Fruit fly (Drosophila melanogaster) whole organism, adult: ENCODE measurements around the gene Tmhs.

ENCODE experiments used
- CG33017 ChIP-seq: fragments of 200-800 bp; sonication (Bioruptor generic); optimal IDR thresholded peaks from 2 replicates; lab custom pipeline; 2018; ENCODE audit warnings: missing biosample characterization, mild to moderate bottlenecking, missing genetic modification characterization, moderate library complexity
- CG5204 ChIP-seq: fragments of 200-800 bp; sonication (Bioruptor generic); optimal IDR thresholded peaks from 2 replicates; lab custom pipeline; 2016; ENCODE audit warnings: missing biosample characterization, missing genetic modification characterization
- Clk ChIP-seq: fragments of 200-800 bp; sonication (Bioruptor generic); optimal IDR thresholded peaks from 2 replicates; lab custom pipeline; 2017; ENCODE audit warnings: missing biosample characterization, missing genetic modification characterization
- Hr96 ChIP-seq: fragments of 200-800 bp; sonication (Bioruptor generic); optimal IDR thresholded peaks from 2 replicates; lab custom pipeline; 2016; ENCODE audit warnings: missing biosample characterization, missing genetic modification characterization
- Mnt ChIP-seq: fragments of 200-800 bp; sonication (Bioruptor generic); optimal IDR thresholded peaks from 2 replicates; lab custom pipeline; 2016; ENCODE audit warnings: missing biosample characterization, mild to moderate bottlenecking, missing genetic modification characterization
- cnc ChIP-seq, 2 experiments: fragments of >200 bp; optimal IDR thresholded peaks; 2 replicates each; lab custom pipeline; 2017
- kay ChIP-seq: fragments of 200-800 bp; sonication (Bioruptor generic); peaks from one replicate; lab custom pipeline; 2016; ENCODE audit warnings: missing biosample characterization, missing genetic modification characterization, borderline replicate concordance
- ovo ChIP-seq: fragments of 200-800 bp; sonication (Bioruptor generic); optimal IDR thresholded peaks from 2 replicates; lab custom pipeline; 2016; ENCODE audit warnings: missing biosample characterization, missing genetic modification characterization

DNA sequence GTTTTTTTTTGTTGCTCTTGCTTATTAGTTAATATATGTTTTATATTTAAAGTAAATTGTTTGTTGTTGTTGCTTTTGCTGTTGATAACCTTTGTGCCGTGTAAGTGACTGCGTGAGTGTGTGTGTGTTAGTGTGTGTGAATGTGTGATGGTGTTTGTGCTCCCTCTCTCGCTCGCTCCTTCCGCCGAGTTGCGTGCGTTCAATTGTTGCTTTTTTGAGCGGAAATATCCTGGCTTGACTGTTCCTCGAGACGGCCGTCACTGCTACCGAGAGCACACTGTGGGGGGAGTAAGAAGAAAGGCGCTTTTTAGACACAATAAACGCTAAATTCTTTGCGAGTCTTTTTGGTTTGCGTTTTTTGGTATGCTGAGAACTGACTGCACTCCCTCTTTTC, 24.1 kb upstream of the Tmhs start:
- TF ChIP-seq ovo (GFP tag; lab: Kevin White, UChicago) (no peak), Hr96 (GFP tag; lab: Kevin White, UChicago) (no peak), CG33017 (tag; lab: Kevin White, UChicago) (no peak), cnc (optimal IDR thresholded peaks at IDR 0.05; lab: Kevin White, UChicago) (no peak), kay (GFP tag; lab: Kevin White, UChicago) (no peak), Mnt (no peak), CG5204 (GFP tag; lab: Kevin White, UChicago) (no peak), Clk (GFP tag; lab: Kevin White, UChicago) (no peak)
